Worm (Caenorhabditis elegans) whole organism, L4 larva: ENCODE results near the gene ncs-3.

Source experiments
- D1046.2 ChIP-seq: fragments of 200-800 bp; sonication (Bioruptor generic); IDR thresholded peaks from 2 replicates; pipeline ENCODE4 v1.3.6; 2022; ENCODE audit warnings: missing genetic modification characterization, missing compliant biosample characterization
- F10B5.3 ChIP-seq: sonication (generic microtip); optimal IDR thresholded peaks from 2 replicates; lab custom pipeline; 2016; ENCODE audit warnings: mild to moderate bottlenecking, missing genetic modification characterization, missing compliant biosample characterization
- T20F7.1 ChIP-seq: fragments of 200-800 bp; sonication (Bioruptor generic); optimal IDR thresholded peaks from 2 replicates; lab custom pipeline; 2018; ENCODE audit warnings: mild to moderate bottlenecking, missing genetic modification characterization, missing compliant biosample characterization
- Y105C5A.15 ChIP-seq: fragments of 200-800 bp; sonication (Bioruptor generic); IDR thresholded peaks from 2 replicates; pipeline ENCODE4 v1.3.6; 2022; ENCODE audit warnings: missing genetic modification characterization, missing compliant biosample characterization
- Y48G9A.11 ChIP-seq: fragments of 200-800 bp; sonication (Bioruptor generic); IDR thresholded peaks from 2 replicates; pipeline ENCODE4 v1.3.6; 2022; ENCODE audit warnings: missing genetic modification reagents, missing genetic modification characterization, missing compliant biosample characterization
- Y5F2A.4 ChIP-seq: fragments of 200-800 bp; sonication (Bioruptor generic); optimal IDR thresholded peaks from 2 replicates; lab custom pipeline; 2018; ENCODE audit warnings: mild to moderate bottlenecking, missing genetic modification characterization, missing compliant biosample characterization
- ZK337.2 ChIP-seq: fragments of 200-800 bp; sonication (Bioruptor generic); IDR thresholded peaks from 2 replicates; pipeline ENCODE4 v1.3.6; 2022; ENCODE audit warnings: missing genetic modification reagents, missing genetic modification characterization, missing compliant biosample characterization
- aha-1 ChIP-seq: fragments of 150-350 bp; peaks from one replicate; lab custom pipeline; 2014; ENCODE audit warnings: missing biosample characterization, missing genetic modification characterization
- ama-1 ChIP-seq: fragments of 150-350 bp; optimal IDR thresholded peaks from 2 replicates; lab custom pipeline; 2014; ENCODE audit warnings: inconsistent platforms, mixed read lengths
- arid-1 ChIP-seq: fragments of 200-800 bp; sonication (Bioruptor generic); conservative IDR thresholded peaks from 2 replicates; pipeline ENCODE4 v1.3.6; 2022; ENCODE audit warnings: missing genetic modification reagents, missing genetic modification characterization, missing compliant biosample characterization
- attf-4 ChIP-seq: sonication (generic microtip); optimal IDR thresholded peaks from 3 replicates; lab custom pipeline; 2017; ENCODE audit warnings: missing biosample characterization, missing genetic modification characterization
- ceh-20 ChIP-seq: fragments of 200-800 bp; sonication (Bioruptor generic); IDR thresholded peaks from 2 replicates; pipeline ENCODE4 v1.3.6; 2022; ENCODE audit warnings: missing genetic modification reagents, missing genetic modification characterization, missing compliant biosample characterization
- ceh-28 ChIP-seq: fragments of 150-350 bp; optimal IDR thresholded peaks from 2 replicates; lab custom pipeline; 2014; ENCODE audit warnings: missing biosample characterization, missing genetic modification reagents, missing genetic modification characterization
- ceh-32 ChIP-seq: sonication (generic microtip); optimal IDR thresholded peaks from 2 replicates; lab custom pipeline; 2016; ENCODE audit warnings: mild to moderate bottlenecking, missing genetic modification characterization, missing compliant biosample characterization; ENCODE audit not compliant: poor library complexity
- ceh-44 ChIP-seq: fragments of 200-800 bp; sonication (Bioruptor generic); IDR thresholded peaks from 2 replicates; pipeline ENCODE4 v1.3.6; 2022; ENCODE audit warnings: missing genetic modification reagents, missing genetic modification characterization, missing compliant biosample characterization
- ceh-62 ChIP-seq: sonication (generic microtip); optimal IDR thresholded peaks from 2 replicates; lab custom pipeline; 2017; ENCODE audit warnings: missing biosample characterization, missing genetic modification characterization
- ctbp-1 ChIP-seq: fragments of 200-800 bp; sonication (Bioruptor generic); IDR thresholded peaks from 2 replicates; pipeline ENCODE4 v1.3.6; 2022; ENCODE audit warnings: missing genetic modification reagents, missing genetic modification characterization, missing compliant biosample characterization
- dmd-9 ChIP-seq: fragments of 200-800 bp; sonication (Bioruptor generic); IDR thresholded peaks from 2 replicates; pipeline ENCODE4 v1.3.6; 2022; ENCODE audit warnings: missing genetic modification reagents, missing genetic modification characterization, missing compliant biosample characterization
- dpl-1 ChIP-seq: fragments of 150-350 bp; optimal IDR thresholded peaks from 2 replicates; lab custom pipeline; 2014; ENCODE audit warnings: missing biosample characterization, missing genetic modification reagents, missing genetic modification characterization
- egl-27 ChIP-seq: sonication (generic microtip); optimal IDR thresholded peaks from 3 replicates; lab custom pipeline; 2017; ENCODE audit warnings: missing biosample characterization, missing genetic modification reagents, missing genetic modification characterization
- egl-43 ChIP-seq: fragments of 200-800 bp; sonication (Bioruptor generic); IDR thresholded peaks from 2 replicates; pipeline ENCODE4 v1.3.6; 2022; ENCODE audit warnings: missing genetic modification reagents, missing genetic modification characterization, missing compliant biosample characterization
- fkh-10 ChIP-seq: fragments of 150-350 bp; optimal IDR thresholded peaks from 2 replicates; lab custom pipeline; 2014; ENCODE audit warnings: missing biosample characterization, missing genetic modification reagents, missing genetic modification characterization
- hlh-30 ChIP-seq: sonication (generic microtip); optimal IDR thresholded peaks from 2 replicates; lab custom pipeline; 2017; ENCODE audit warnings: antibody characterized with exemption, mild to moderate bottlenecking, missing genetic modification characterization, missing compliant biosample characterization; ENCODE audit not compliant: insufficient read depth
- hmg-1.1 ChIP-seq: fragments of 200-800 bp; sonication (Bioruptor generic); IDR thresholded peaks from 2 replicates; pipeline ENCODE4 v1.3.6; 2022; ENCODE audit warnings: missing genetic modification reagents, missing genetic modification characterization, missing compliant biosample characterization
- jun-1 ChIP-seq: fragments of 150-350 bp; optimal IDR thresholded peaks from 2 replicates; lab custom pipeline; 2014; ENCODE audit warnings: missing biosample characterization, missing genetic modification reagents, missing genetic modification characterization
- lim-7 ChIP-seq: fragments of 200-800 bp; sonication (Bioruptor generic); IDR thresholded peaks from 2 replicates; pipeline ENCODE4 v1.3.6; 2022; ENCODE audit warnings: missing genetic modification characterization, missing compliant biosample characterization
- lin-1 ChIP-seq: fragments of 200-800 bp; sonication (Bioruptor generic); IDR thresholded peaks from 2 replicates; pipeline ENCODE4 v1.3.6; 2022; ENCODE audit warnings: missing genetic modification reagents, missing genetic modification characterization, missing compliant biosample characterization
- lin-38 ChIP-seq: fragments of 200-800 bp; sonication (Bioruptor generic); IDR thresholded peaks from 2 replicates; pipeline ENCODE4 v1.3.6; 2022; ENCODE audit warnings: missing genetic modification reagents, missing genetic modification characterization, missing compliant biosample characterization
- lir-3 ChIP-seq: sonication (generic microtip); optimal IDR thresholded peaks from 2 replicates; lab custom pipeline; 2016; ENCODE audit warnings: mild to moderate bottlenecking, missing genetic modification characterization, missing compliant biosample characterization
- madf-5 ChIP-seq, 2 experiments: fragments of 200-800 bp; sonication (Bioruptor generic); IDR thresholded peaks; 2 replicates each; pipeline ENCODE4 v1.3.6; 2022; ENCODE audit warnings: missing compliant biosample characterization in 2 of 2, missing genetic modification characterization in 2 of 2
- mdl-1 ChIP-seq, 2 experiments: fragments of 150-350 bp in 1 of 2; sonication (generic microtip) in 1 of 2; optimal IDR thresholded peaks; 2 replicates each; lab custom pipeline; 2014 to 2017; ENCODE audit warnings: missing biosample characterization in 2 of 2, missing genetic modification characterization in 2 of 2
- mdt-29 ChIP-seq: fragments of 200-800 bp; sonication (Bioruptor generic); IDR thresholded peaks from 2 replicates; pipeline ENCODE4 v1.3.6; 2022; ENCODE audit warnings: missing genetic modification reagents, missing genetic modification characterization, missing compliant biosample characterization
- mxl-2 ChIP-seq: fragments of 200-800 bp; sonication (Bioruptor generic); conservative IDR thresholded peaks from 2 replicates; pipeline ENCODE4 v1.3.6; 2022; ENCODE audit warnings: missing genetic modification reagents, missing genetic modification characterization, missing compliant biosample characterization
- mxl-3 ChIP-seq: fragments of 200-800 bp; sonication (Bioruptor generic); optimal IDR thresholded peaks from 2 replicates; lab custom pipeline; 2018; ENCODE audit warnings: mild to moderate bottlenecking, missing genetic modification characterization, missing compliant biosample characterization
- nhr-237 ChIP-seq: sonication (generic microtip); optimal IDR thresholded peaks from 2 replicates; lab custom pipeline; 2017; ENCODE audit warnings: missing biosample characterization, missing genetic modification characterization
- nhr-25 ChIP-seq: sonication (generic microtip); optimal IDR thresholded peaks from 2 replicates; lab custom pipeline; 2017; ENCODE audit warnings: missing genetic modification characterization, mild to moderate bottlenecking, missing compliant biosample characterization, antibody characterized with exemption, moderate library complexity, borderline replicate concordance; ENCODE audit not compliant: insufficient read depth
- nhr-28 ChIP-seq: fragments of 150-350 bp; optimal IDR thresholded peaks from 2 replicates; lab custom pipeline; 2014; ENCODE audit warnings: missing biosample characterization, missing genetic modification characterization
- nhr-76 ChIP-seq: fragments of 150-350 bp; optimal IDR thresholded peaks from 2 replicates; lab custom pipeline; 2014; ENCODE audit warnings: missing biosample characterization, missing genetic modification characterization
- pha-4 ChIP-seq, 2 experiments: fragments of 150-350 bp in 1 of 2; fragments of 200-800 bp in 1 of 2; sonication (Bioruptor generic) in 1 of 2; IDR thresholded peaks in 1 of 2; optimal IDR thresholded peaks in 1 of 2; 2 replicates each; pipeline versions ENCODE4 v1.3.6 to Lab custom; 2014 to 2022; ENCODE audit warnings: missing genetic modification characterization in 2 of 2, missing genetic modification reagents in 2 of 2, missing biosample characterization in 1 of 2, missing compliant biosample characterization in 1 of 2
- rbr-2 ChIP-seq: sonication (generic microtip); optimal IDR thresholded peaks from 2 replicates; lab custom pipeline; 2016; ENCODE audit warnings: missing genotype, missing genetic modification characterization, missing compliant biosample characterization
- sdz-12 ChIP-seq: fragments of 200-800 bp; sonication (Bioruptor generic); optimal IDR thresholded peaks from 2 replicates; lab custom pipeline; 2018; ENCODE audit warnings: mild to moderate bottlenecking, missing genetic modification characterization, missing compliant biosample characterization
- set-16 ChIP-seq: fragments of 200-800 bp; sonication (Bioruptor generic); IDR thresholded peaks from 2 replicates; pipeline ENCODE4 v1.3.6; 2022; ENCODE audit warnings: missing genetic modification reagents, missing genetic modification characterization, missing compliant biosample characterization
- snpc-1.2 ChIP-seq: fragments of 200-800 bp; sonication (Bioruptor generic); IDR thresholded peaks from 2 replicates; pipeline ENCODE4 v1.3.6; 2022; ENCODE audit warnings: missing genetic modification reagents, missing genetic modification characterization, missing compliant biosample characterization
- snpc-4 ChIP-seq: fragments of 150-350 bp; optimal IDR thresholded peaks from 2 replicates; lab custom pipeline; 2014; ENCODE audit warnings: missing biosample characterization, missing genetic modification characterization
- spr-1 ChIP-seq: sonication (generic microtip); optimal IDR thresholded peaks from 2 replicates; lab custom pipeline; 2016; ENCODE audit warnings: mild to moderate bottlenecking, missing genetic modification characterization, missing compliant biosample characterization
- tra-1 ChIP-seq: fragments of 200-800 bp; sonication (Bioruptor generic); IDR thresholded peaks from 2 replicates; pipeline ENCODE4 v1.3.6; 2022; ENCODE audit warnings: missing genetic modification reagents, missing genetic modification characterization, missing compliant biosample characterization
- zag-1 ChIP-seq: fragments of 150-350 bp; optimal IDR thresholded peaks from 2 replicates; lab custom pipeline; 2014; ENCODE audit warnings: missing biosample characterization, missing genetic modification characterization
- zfp-2 ChIP-seq: sonication (generic microtip); optimal IDR thresholded peaks from 2 replicates; lab custom pipeline; 2016; ENCODE audit warnings: mild to moderate bottlenecking, missing genetic modification characterization, missing compliant biosample characterization
- zip-11 ChIP-seq: fragments of 200-800 bp; sonication (Bioruptor generic); IDR thresholded peaks from 2 replicates; pipeline ENCODE4 v1.3.6; 2022; ENCODE audit warnings: missing genetic modification characterization, missing compliant biosample characterization
- zip-2 ChIP-seq: fragments of 150-350 bp; optimal IDR thresholded peaks from 2 replicates; lab custom pipeline; 2014; ENCODE audit warnings: missing biosample characterization, missing genetic modification characterization

Gene ncs-3

DNA sequence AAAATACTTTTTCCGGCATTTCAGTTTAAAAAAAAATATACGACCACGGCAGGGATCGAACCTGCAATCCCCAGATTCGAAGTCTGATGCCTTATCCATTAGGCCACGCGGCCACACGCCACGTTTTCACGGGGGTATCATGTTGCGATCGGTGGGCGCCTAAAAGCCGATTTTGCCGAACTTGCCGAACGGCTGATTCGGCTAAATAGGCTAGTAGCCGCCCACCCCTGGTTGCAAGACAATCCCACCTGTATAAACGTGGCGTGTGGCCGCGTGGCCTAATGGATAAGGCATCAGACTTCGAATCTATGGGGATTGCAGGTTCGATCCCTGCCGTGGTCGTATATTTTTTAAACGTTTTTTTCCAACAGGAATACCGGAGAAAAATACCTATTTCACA, 35.3 kb downstream of the ncs-3 start:
- TF ChIP-seq zip-2 (tag; lab: Kevin White, UChicago) (no peak), zfp-2 (no peak), dmd-9 (GFP tag; lab: Robert Waterston, UW) (0 out of 2 replicates have a peak, but pooled peaks have one; percentile 31), ceh-44 (GFP tag; lab: Robert Waterston, UW) (0 out of 2 replicates have a peak, but pooled peaks have one; percentile 30), egl-43 (GFP tag; lab: Robert Waterston, UW) (peak; percentile 48; the same call in 1 of the 2 replicates), hlh-30 (tag; lab: Kevin White, UChicago) (no peak), zip-11 (GFP tag; lab: Robert Waterston, UW) (no peak), T20F7.1 (no peak), sdz-12 (GFP tag; lab: Kevin White, UChicago) (no peak), mdl-1 (tag; optimal IDR thresholded peaks at IDR 0.05; lab: Kevin White, UChicago) (no peak), mxl-2 (GFP tag; lab: Robert Waterston, UW) (0 out of 2 replicates have a peak, but pooled peaks have one; percentile 22), mxl-3 (GFP tag; lab: Kevin White, UChicago) (no peak), aha-1 (tag; lab: Kevin White, UChicago) (peak; percentile 81), lir-3 (tag; lab: Kevin White, UChicago) (no peak), Y5F2A.4 (GFP tag; lab: Kevin White, UChicago) (no peak), snpc-1.2 (no peak), ama-1 (lab: Kevin White, UChicago) (no peak), madf-5 (GFP tag; IDR thresholded peaks at IDR 0.05; lab: Robert Waterston, UW) (0 out of 4 replicates have a peak, but pooled peaks of 1 of the 2 experiments have one; percentile 23), rbr-2 (no peak), ZK337.2 (GFP tag; lab: Robert Waterston, UW) (no peak), ceh-62 (tag; lab: Kevin White, UChicago) (no peak), attf-4 (tag; lab: Kevin White, UChicago) (no peak), spr-1 (tag; lab: Kevin White, UChicago) (no peak), D1046.2 (GFP tag; lab: Robert Waterston, UW) (no peak), nhr-237 (tag; lab: Kevin White, UChicago) (no peak), fkh-10 (GFP tag; lab: Kevin White, UChicago) (no peak), mdt-29 (GFP tag; lab: Robert Waterston, UW) (no peak), nhr-28 (tag; lab: Kevin White, UChicago) (no peak), lin-38 (no peak), ceh-32 (tag; lab: Kevin White, UChicago) (no peak), F10B5.3 (tag; lab: Kevin White, UChicago) (no peak), set-16 (no peak), ctbp-1 (no peak), Y105C5A.15 (GFP tag; lab: Robert Waterston, UW) (no peak), pha-4 (GFP tag; IDR thresholded peaks at IDR 0.05; lab: Robert Waterston, UW) (no peak), pha-4 (tag; optimal IDR thresholded peaks at IDR 0.05; lab: Kevin White, UChicago) (no peak), nhr-76 (tag; lab: Kevin White, UChicago) (no peak), tra-1 (GFP tag; lab: Robert Waterston, UW) (no peak), egl-27 (tag; lab: Kevin White, UChicago) (no peak), hmg-1.1 (GFP tag; lab: Robert Waterston, UW) (no peak), snpc-4 (no peak), zag-1 (no peak), lin-1 (GFP tag; lab: Robert Waterston, UW) (no peak), ceh-28 (tag; lab: Kevin White, UChicago) (no peak), nhr-25 (tag; lab: Kevin White, UChicago) (no peak), ceh-20 (GFP tag; lab: Robert Waterston, UW) (0 out of 2 replicates have a peak, but pooled peaks have one; percentile 26), jun-1 (tag; lab: Kevin White, UChicago) (no peak), lim-7 (GFP tag; lab: Robert Waterston, UW) (0 out of 2 replicates have a peak, but pooled peaks have one; percentile 41), arid-1 (GFP tag; lab: Robert Waterston, UW) (no peak), dpl-1 (GFP tag; lab: Kevin White, UChicago) (no peak), Y48G9A.11 (GFP tag; lab: Robert Waterston, UW) (no peak)
